Worm (Caenorhabditis elegans): Measurements from ENCODE around the gene F37A4.5.

The F37A4.5 gene

ce11 chrIII:6681790-6682189 is 29.9 kb upstream of the F37A4.5 start:
- TF ChIP-seq blmp-1 (tag; optimal IDR thresholded peaks at IDR 0.05) (no peak), ces-1 (GFP tag; optimal IDR thresholded peaks at IDR 0.05) (peak; percentile 54)

ce11 chrIII:6690490-6690889 is 21.2 kb upstream of the F37A4.5 start:
- TF ChIP-seq ces-1 (GFP tag; optimal IDR thresholded peaks at IDR 0.05) (peak; percentile 57), nhr-28 (tag; optimal IDR thresholded peaks at IDR 0.05) (no peak)

- TF ChIP-seq nhr-12 (tag; optimal IDR thresholded peaks at IDR 0.05), result no peak
- no peak for TF ChIP-seq lin-13 (tag; optimal IDR thresholded peaks at IDR 0.05)
- no peak for TF ChIP-seq nhr-237 (tag; optimal IDR thresholded peaks at IDR 0.05)
Measured at ce11 chrIII:6693285-6693684, 18.4 kb upstream of the F37A4.5 start.

ce11 chrIII:6695189-6695588 is 16.5 kb upstream of the F37A4.5 start:
- TF ChIP-seq unc-62 (GFP tag; optimal IDR thresholded peaks at IDR 0.05), result no peak
- peak; percentile 69 for TF ChIP-seq ces-1 (GFP tag; optimal IDR thresholded peaks at IDR 0.05)

- TF ChIP-seq drap-1 (GFP tag; optimal IDR thresholded peaks at IDR 0.05) (no peak), nhr-237 (tag; optimal IDR thresholded peaks at IDR 0.05) (no peak), nhr-76 (tag; optimal IDR thresholded peaks at IDR 0.05) (no peak), nhr-28 (tag; optimal IDR thresholded peaks at IDR 0.05) (no peak), elt-1 (tag; optimal IDR thresholded peaks at IDR 0.05; ENCODE audit: borderline replicate concordance, insufficient read depth) (no peak), ztf-11 (tag; optimal IDR thresholded peaks at IDR 0.05) (no peak), snpc-4 (tag; optimal IDR thresholded peaks at IDR 0.05) (no peak), unc-62 (GFP tag; optimal IDR thresholded peaks at IDR 0.05) (no peak), M03D4.4 (tag; optimal IDR thresholded peaks at IDR 0.05) (no peak), nhr-12 (tag; optimal IDR thresholded peaks at IDR 0.05) (no peak), sem-2 (GFP tag; optimal IDR thresholded peaks at IDR 0.05) (no peak), ceh-83 (GFP tag; optimal IDR thresholded peaks at IDR 0.05) (no peak)
Measured at ce11 chrIII:6705515-6705914, 6.2 kb upstream of the F37A4.5 start, which contains the start of gene F37A4.6. Gene F37A4.6 (plus strand): TSS chrIII:6705815.

ce11 chrIII:6709983-6710382 is 1.7 kb upstream of the F37A4.5 start, which contains the start of gene isw-1:
Gene isw-1 (minus strand): TSS chrIII:6710100.
- TF ChIP-seq nhr-237 (tag; optimal IDR thresholded peaks at IDR 0.05), result peak; percentile 25
- peak; percentile 5 for TF ChIP-seq lin-13 (tag; optimal IDR thresholded peaks at IDR 0.05)
- TF ChIP-seq drap-1 (GFP tag; optimal IDR thresholded peaks at IDR 0.05), result no peak

- TF ChIP-seq drap-1 (GFP tag; optimal IDR thresholded peaks at IDR 0.05), result no peak
- no peak for TF ChIP-seq lin-13 (tag; optimal IDR thresholded peaks at IDR 0.05)
- TF ChIP-seq blmp-1 (tag; optimal IDR thresholded peaks at IDR 0.05), result no peak
- TF ChIP-seq nhr-2 (tag; optimal IDR thresholded peaks at IDR 0.05), result no peak
Measured at ce11 chrIII:6713266-6713665, 1.6 kb downstream of the F37A4.5 start, which contains the start of gene F37A4.4. Gene F37A4.4 (plus strand): TSS chrIII:6713566.

ce11 chrIII:6718270-6718669 is 6.6 kb downstream of the F37A4.5 start, which contains the start of gene F37A4.3:
Gene F37A4.3 (plus strand): TSS chrIII:6718570.
- TF ChIP-seq unc-62 (GFP tag; optimal IDR thresholded peaks at IDR 0.05) (no peak), nhr-76 (tag; optimal IDR thresholded peaks at IDR 0.05) (no peak), ces-1 (GFP tag; optimal IDR thresholded peaks at IDR 0.05) (no peak), ham-2 (GFP tag; optimal IDR thresholded peaks at IDR 0.05) (peak; percentile 4), M03D4.4 (tag; optimal IDR thresholded peaks at IDR 0.05) (no peak), hlh-1 (tag; optimal IDR thresholded peaks at IDR 0.05) (no peak)

ce11 chrIII:6722208-6722679 is 10.6 kb downstream of the F37A4.5 start, which contains the start of the genes bath-41 and F37A4.2:
Gene bath-41 (minus strand): TSS chrIII:6722258.
Gene F37A4.2 (plus strand): TSS chrIII:6722454.
- TF ChIP-seq lin-32 (GFP tag; optimal IDR thresholded peaks at IDR 0.05) (no peak), pha-4 (tag; optimal IDR thresholded peaks at IDR 0.05) (no peak), snpc-4 (tag; optimal IDR thresholded peaks at IDR 0.05) (no peak), tbx-8 (GFP tag; optimal IDR thresholded peaks at IDR 0.05) (no peak), unc-39 (tag; optimal IDR thresholded peaks at IDR 0.05) (no peak), ztf-11 (tag; optimal IDR thresholded peaks at IDR 0.05) (no peak), ceh-83 (GFP tag; optimal IDR thresholded peaks at IDR 0.05) (no peak), hlh-1 (tag; optimal IDR thresholded peaks at IDR 0.05) (no peak), mep-1 (tag; optimal IDR thresholded peaks at IDR 0.05) (no peak), sem-2 (GFP tag; optimal IDR thresholded peaks at IDR 0.05) (no peak), nhr-28 (tag; optimal IDR thresholded peaks at IDR 0.05) (no peak), ceh-43 (GFP tag; optimal IDR thresholded peaks at IDR 0.05) (no peak), lin-13 (tag; optimal IDR thresholded peaks at IDR 0.05) (no peak)
